Fruit fly (Drosophila melanogaster) whole organism, prepupa: ENCODE measurements around the gene CG1582.
A peak's percentile ranks its signal among the peaks of the same experiment; 100 is the strongest.

ENCODE experiments used
- Blimp-1 ChIP-seq: fragments of 200-800 bp; sonication (Bioruptor generic); optimal IDR thresholded peaks from 3 replicates; lab custom pipeline; 2017; ENCODE audit warnings: missing biosample characterization, missing genetic modification characterization, mild to moderate bottlenecking, moderate library complexity, missing genetic modification reagents
- CG10669 ChIP-seq: fragments of 200-800 bp; sonication (Bioruptor generic); optimal IDR thresholded peaks from 3 replicates; lab custom pipeline; 2018; ENCODE audit warnings: missing biosample characterization, mild to moderate bottlenecking, missing genetic modification characterization, moderate library complexity
- CG11294 ChIP-seq: fragments of 200-800 bp; sonication (Bioruptor generic); IDR thresholded peaks from 2 replicates; pipeline ENCODE4 v1.3.6; 2022; ENCODE audit warnings: missing biosample characterization, missing genetic modification characterization
- CG11902 ChIP-seq: fragments of 200-800 bp; sonication (Bioruptor generic); optimal IDR thresholded peaks from 3 replicates; lab custom pipeline; 2016; ENCODE audit warnings: missing biosample characterization, missing genetic modification characterization
- CG1621 ChIP-seq: fragments of 200-800 bp; sonication (Bioruptor generic); optimal IDR thresholded peaks from 3 replicates; lab custom pipeline; 2018; ENCODE audit warnings: missing biosample characterization, mild to moderate bottlenecking, missing genetic modification characterization
- CG16779 ChIP-seq: fragments of 200-800 bp; sonication (Bioruptor generic); optimal IDR thresholded peaks from 3 replicates; lab custom pipeline; 2017; ENCODE audit warnings: missing biosample characterization, mild to moderate bottlenecking, missing genetic modification characterization
- CG3919 ChIP-seq: fragments of 200-800 bp; sonication (Bioruptor generic); optimal IDR thresholded peaks from 3 replicates; lab custom pipeline; 2016; ENCODE audit warnings: missing biosample characterization, missing genetic modification characterization
- CG6163 ChIP-seq: fragments of 200-800 bp; sonication (Bioruptor generic); IDR thresholded peaks from 3 replicates; pipeline ENCODE4 v1.3.6; 2022; ENCODE audit warnings: missing biosample characterization, missing genetic modification characterization
- CG6276 ChIP-seq: fragments of 200-800 bp; sonication (Bioruptor generic); optimal IDR thresholded peaks from 2 replicates; lab custom pipeline; 2017; ENCODE audit warnings: missing biosample characterization, mild to moderate bottlenecking, missing genetic modification characterization
- CG6808 ChIP-seq: fragments of 200-800 bp; sonication (Bioruptor generic); optimal IDR thresholded peaks from 3 replicates; lab custom pipeline; 2017; ENCODE audit warnings: missing biosample characterization, missing genetic modification characterization, mild to moderate bottlenecking, moderate library complexity, missing genetic modification reagents
- CG6854 ChIP-seq: fragments of 200-800 bp; sonication (Bioruptor generic); optimal IDR thresholded peaks from 2 replicates; lab custom pipeline; 2017; ENCODE audit warnings: missing biosample characterization, mild to moderate bottlenecking, missing genetic modification characterization
- CG8119 ChIP-seq: fragments of 200-800 bp; sonication (Bioruptor generic); IDR thresholded peaks from 3 replicates; pipeline ENCODE4 v1.3.6; 2022; ENCODE audit warnings: missing biosample characterization, missing genetic modification characterization
- CG8319 ChIP-seq: fragments of 200-800 bp; sonication (Bioruptor generic); optimal IDR thresholded peaks from 3 replicates; lab custom pipeline; 2016; ENCODE audit warnings: missing biosample characterization, missing genetic modification characterization
- CG8632 ChIP-seq: fragments of 200-800 bp; sonication (Bioruptor generic); optimal IDR thresholded peaks from 3 replicates; lab custom pipeline; 2016; ENCODE audit warnings: missing biosample characterization, missing genetic modification characterization
- CG9139 ChIP-seq: fragments of 200-800 bp; sonication (Bioruptor generic); optimal IDR thresholded peaks from 3 replicates; lab custom pipeline; 2017; ENCODE audit warnings: missing biosample characterization, mild to moderate bottlenecking, missing genetic modification characterization
- Eip75B ChIP-seq: fragments of 200-800 bp; sonication (Bioruptor generic); optimal IDR thresholded peaks from 3 replicates; lab custom pipeline; 2016; ENCODE audit warnings: missing biosample characterization, missing genetic modification characterization
- Hr39 ChIP-seq: fragments of 200-800 bp; sonication (Bioruptor generic); optimal IDR thresholded peaks from 2 replicates; lab custom pipeline; 2016; ENCODE audit warnings: missing biosample characterization, missing genetic modification characterization
- Hr4 ChIP-seq: fragments of 200-800 bp; sonication (Bioruptor generic); optimal IDR thresholded peaks from 3 replicates; lab custom pipeline; 2016; ENCODE audit warnings: missing biosample characterization, missing genetic modification characterization
- Lpt ChIP-seq: fragments of 200-800 bp; sonication (Bioruptor generic); optimal IDR thresholded peaks from 3 replicates; lab custom pipeline; 2016; ENCODE audit warnings: missing biosample characterization, missing genetic modification characterization
- Met ChIP-seq: fragments of 200-800 bp; sonication (Bioruptor generic); optimal IDR thresholded peaks from 3 replicates; lab custom pipeline; 2016; ENCODE audit warnings: missing biosample characterization, missing genetic modification characterization
- OdsH ChIP-seq: fragments of 200-800 bp; sonication (Bioruptor generic); optimal IDR thresholded peaks from 3 replicates; lab custom pipeline; 2016; ENCODE audit warnings: missing biosample characterization, missing genetic modification characterization
- Sox102F ChIP-seq: fragments of 200-800 bp; sonication (Bioruptor generic); optimal IDR thresholded peaks from 2 replicates; lab custom pipeline; 2016; ENCODE audit warnings: missing biosample characterization, mild to moderate bottlenecking, missing genetic modification characterization
- Sox14 ChIP-seq: fragments of 200-800 bp; sonication (Bioruptor generic); optimal IDR thresholded peaks from 3 replicates; lab custom pipeline; 2016; ENCODE audit warnings: missing biosample characterization, missing genetic modification characterization
- achi ChIP-seq: fragments of 200-800 bp; sonication (Bioruptor generic); optimal IDR thresholded peaks from 3 replicates; lab custom pipeline; 2016; ENCODE audit warnings: missing biosample characterization, missing genetic modification characterization
- acj6 ChIP-seq: fragments of 200-800 bp; sonication (Bioruptor generic); optimal IDR thresholded peaks from 3 replicates; lab custom pipeline; 2016; ENCODE audit warnings: missing biosample characterization, missing genetic modification characterization
- cyc ChIP-seq: fragments of 200-800 bp; sonication (Bioruptor generic); optimal IDR thresholded peaks from 3 replicates; lab custom pipeline; 2016; ENCODE audit warnings: missing biosample characterization, missing genetic modification characterization
- dac ChIP-seq: fragments of 200-800 bp; sonication (Bioruptor generic); optimal IDR thresholded peaks from 2 replicates; lab custom pipeline; 2017; ENCODE audit warnings: missing biosample characterization, mild to moderate bottlenecking, missing genetic modification characterization
- dsx ChIP-seq: fragments of 200-800 bp; optimal IDR thresholded peaks from 3 replicates; lab custom pipeline; 2019; ENCODE audit warnings: missing biosample characterization, mild to moderate bottlenecking, missing genetic modification characterization, moderate library complexity; ENCODE audit not compliant: poor library complexity, severe bottlenecking
- eg ChIP-seq: fragments of 200-800 bp; sonication (Bioruptor generic); IDR thresholded peaks from 3 replicates; pipeline ENCODE4 v1.3.6; 2022; ENCODE audit warnings: missing biosample characterization, missing genetic modification characterization
- lz ChIP-seq: fragments of 200-800 bp; sonication (Bioruptor generic); optimal IDR thresholded peaks from 3 replicates; lab custom pipeline; 2016; ENCODE audit warnings: missing biosample characterization, missing genetic modification characterization
- pdm3 ChIP-seq: fragments of 200-800 bp; sonication (Bioruptor generic); optimal IDR thresholded peaks from 3 replicates; lab custom pipeline; 2016; ENCODE audit warnings: missing biosample characterization, missing genetic modification characterization
- spab ChIP-seq: fragments of 200-800 bp; sonication (Bioruptor generic); optimal IDR thresholded peaks from 2 replicates; lab custom pipeline; 2017; ENCODE audit warnings: missing biosample characterization, mild to moderate bottlenecking, missing genetic modification characterization, missing genetic modification reagents
- ss ChIP-seq, 2 experiments: fragments of 200-800 bp; sonication (Bioruptor generic); optimal IDR thresholded peaks; 2 replicates in 1 of 2; 3 replicates in 1 of 2; lab custom pipeline; 2017 to 2018; ENCODE audit warnings: mild to moderate bottlenecking in 2 of 2, missing biosample characterization in 2 of 2, missing genetic modification characterization in 2 of 2, moderate library complexity in 1 of 2
- svp ChIP-seq: fragments of 200-800 bp; sonication (Bioruptor generic); peaks from one replicate; lab custom pipeline; 2016; ENCODE audit warnings: missing biosample characterization, missing genetic modification characterization
- topi ChIP-seq: fragments of 200-800 bp; sonication (Bioruptor generic); optimal IDR thresholded peaks from 3 replicates; lab custom pipeline; 2016; ENCODE audit warnings: missing biosample characterization, missing genetic modification characterization
- vri ChIP-seq: fragments of 200-800 bp; sonication (Bioruptor generic); optimal IDR thresholded peaks from 3 replicates; lab custom pipeline; 2016; ENCODE audit warnings: missing biosample characterization, mild to moderate bottlenecking, missing genetic modification characterization

Gene CG1582

DNA sequence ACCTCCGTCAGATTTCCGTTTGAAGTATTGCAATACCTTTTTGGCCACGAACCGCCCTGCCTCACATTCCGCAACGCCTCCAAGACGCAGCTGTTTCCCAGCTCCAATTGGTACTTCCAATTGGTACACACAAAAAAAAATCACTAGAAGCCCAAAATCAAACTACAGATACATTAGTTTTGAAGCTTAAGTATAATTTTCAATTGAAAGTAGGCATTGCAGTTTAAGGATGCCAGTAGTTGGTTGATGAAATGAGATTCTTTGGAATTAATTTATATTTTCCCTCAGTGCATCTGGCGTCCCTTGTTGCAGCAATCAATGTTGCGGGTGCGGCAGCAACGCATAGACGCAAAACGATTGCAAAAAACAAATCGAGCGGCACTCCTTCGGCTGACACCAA lies 34.7 kb upstream of the CG1582 start (continued):
- TF ChIP-seq spab (no peak), CG11294 (GFP tag; lab: Robert Waterston, UW) (peak; percentile 51; the same call in 1 of the 2 replicates), CG6808 (GFP tag; lab: Kevin White, UChicago) (no peak), CG16779 (tag; lab: Kevin White, UChicago) (no peak), Sox14 (GFP tag; lab: Kevin White, UChicago) (peak; percentile 24), CG3919 (peak; percentile 53), eg (peak; percentile 64), pdm3 (GFP tag; lab: Kevin White, UChicago) (peak; percentile 55), achi (GFP tag; lab: Kevin White, UChicago) (peak; percentile 23), CG8119 (GFP tag; lab: Robert Waterston, UW) (peak; percentile 63), CG8632 (GFP tag; lab: Kevin White, UChicago) (no peak), Hr39 (GFP tag; lab: Kevin White, UChicago) (peak; percentile 43), topi (peak; percentile 40), OdsH (GFP tag; lab: Kevin White, UChicago) (peak; percentile 57), Met (GFP tag; lab: Kevin White, UChicago) (peak; percentile 50), Hr4 (GFP tag; lab: Kevin White, UChicago) (peak; percentile 78)

DNA sequence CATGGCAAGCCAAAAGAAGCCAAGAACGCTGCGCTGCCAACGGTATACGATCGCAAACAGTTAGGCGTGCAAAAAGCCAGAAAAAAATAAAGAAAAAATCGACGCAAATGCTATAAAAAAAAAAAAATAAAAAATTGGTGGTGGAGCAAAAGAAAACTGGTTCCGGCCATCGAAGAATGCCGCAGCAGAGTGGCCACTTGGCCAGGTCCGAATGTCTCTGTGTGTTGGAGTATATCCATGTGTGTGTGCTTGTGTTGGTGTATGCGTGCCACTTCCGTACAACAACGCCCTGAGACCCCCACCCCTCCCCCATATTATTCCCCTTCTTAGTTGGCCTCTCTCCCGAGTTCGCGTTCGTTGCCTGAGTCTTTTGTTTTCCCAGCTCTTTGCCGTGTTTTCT lies 33.2 kb upstream of the CG1582 start:
- no peak for TF ChIP-seq dac (GFP tag; lab: Kevin White, UChicago)
- TF ChIP-seq eg: peak; percentile 63; the same call in 2 of the 3 replicates
- TF ChIP-seq acj6 (GFP tag; lab: Kevin White, UChicago): no peak
- peak; percentile 2 for TF ChIP-seq Lpt (GFP tag; lab: Kevin White, UChicago)
- no peak for TF ChIP-seq Hr4 (GFP tag; lab: Kevin White, UChicago)
- TF ChIP-seq CG11902 (GFP tag; lab: Kevin White, UChicago): no peak
- TF ChIP-seq CG9139 (GFP tag; lab: Kevin White, UChicago): peak; percentile 62
- TF ChIP-seq CG6808 (GFP tag; lab: Kevin White, UChicago): peak; percentile 62
- peak; percentile 26 for TF ChIP-seq CG6276 (GFP tag; lab: Kevin White, UChicago)
- peak; percentile 62 for TF ChIP-seq svp (GFP tag; lab: Kevin White, UChicago)
- peak; percentile 31 for TF ChIP-seq CG1621 (tag; lab: Kevin White, UChicago)
- TF ChIP-seq Eip75B: no peak
- TF ChIP-seq dsx (GFP tag; lab: Kevin White, UChicago): peak; percentile 2
- TF ChIP-seq CG6854: peak; percentile 83
- no peak for TF ChIP-seq CG8319 (GFP tag; lab: Kevin White, UChicago)
- peak; percentile 8 for TF ChIP-seq achi (GFP tag; lab: Kevin White, UChicago)
- peak; percentile 58; the same call in 2 of the 3 replicates for TF ChIP-seq CG6163
- no peak for TF ChIP-seq vri (GFP tag; lab: Kevin White, UChicago)
- peak; percentile 6 for TF ChIP-seq spab
- TF ChIP-seq ss (GFP tag; optimal IDR thresholded peaks at IDR 0.05; lab: Kevin White, UChicago): peak; percentile 49 to 91
- no peak for TF ChIP-seq CG10669
- TF ChIP-seq CG16779 (tag; lab: Kevin White, UChicago): peak; percentile 41
- TF ChIP-seq CG8119 (GFP tag; lab: Robert Waterston, UW): peak; percentile 59
- TF ChIP-seq cyc: no peak
- peak; percentile 32 for TF ChIP-seq Blimp-1 (GFP tag; lab: Kevin White, UChicago)
- peak; percentile 0 for TF ChIP-seq Sox102F (GFP tag; lab: Kevin White, UChicago)
- no peak for TF ChIP-seq Hr39 (GFP tag; lab: Kevin White, UChicago)
- TF ChIP-seq lz (GFP tag; lab: Kevin White, UChicago): no peak
- TF ChIP-seq Met (GFP tag; lab: Kevin White, UChicago): peak; percentile 0
- no peak for TF ChIP-seq pdm3 (GFP tag; lab: Kevin White, UChicago)

DNA sequence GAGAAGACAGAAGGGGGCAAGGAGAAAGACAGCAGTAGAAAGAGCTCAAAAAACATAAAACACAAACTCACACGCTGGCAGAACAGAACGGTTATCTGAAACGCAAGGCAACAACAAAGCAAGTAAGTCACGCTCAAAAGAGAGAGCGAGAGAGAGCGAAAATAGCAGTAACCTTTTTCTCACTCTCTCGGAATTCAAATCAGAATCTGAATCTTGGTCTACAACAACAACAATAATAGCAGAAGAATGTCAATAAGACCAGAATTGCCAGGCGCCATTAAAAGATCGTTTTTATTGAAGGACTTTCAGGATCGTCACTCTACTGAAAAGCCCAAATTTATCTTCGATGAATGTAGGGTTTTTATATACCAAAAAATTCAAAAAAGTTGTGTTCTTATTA lies 32.1 kb upstream of the CG1582 start:
- no peak for TF ChIP-seq CG1621 (tag; lab: Kevin White, UChicago)
